Worm (Caenorhabditis elegans) whole organism, L3 larva: ENCODE measurements around the gene srh-235.

Experiments
- aly-2 ChIP-seq: fragments of 150-350 bp; optimal IDR thresholded peaks from 2 replicates; lab custom pipeline; 2014; ENCODE audit warnings: missing biosample characterization, missing genetic modification characterization
- elt-1 ChIP-seq: fragments of 150-350 bp; optimal IDR thresholded peaks from 2 replicates; lab custom pipeline; 2014; ENCODE audit warnings: missing biosample characterization, missing genetic modification characterization
- nhr-23 ChIP-seq: fragments of 150-350 bp; optimal IDR thresholded peaks from 2 replicates; lab custom pipeline; 2014; ENCODE audit warnings: missing biosample characterization, missing genetic modification reagents, missing genetic modification characterization
- nhr-28 ChIP-seq: fragments of 150-350 bp; optimal IDR thresholded peaks from 2 replicates; lab custom pipeline; 2014; ENCODE audit warnings: missing biosample characterization, missing genetic modification characterization
- pqm-1 ChIP-seq: fragments of 150-350 bp; optimal IDR thresholded peaks from 2 replicates; lab custom pipeline; 2017; ENCODE audit warnings: missing biosample characterization, missing genetic modification characterization, inconsistent platforms
- skn-1 ChIP-seq: fragments of 150-350 bp; optimal IDR thresholded peaks from 2 replicates; lab custom pipeline; 2014; ENCODE audit warnings: missing biosample characterization, missing genetic modification characterization

DNA sequence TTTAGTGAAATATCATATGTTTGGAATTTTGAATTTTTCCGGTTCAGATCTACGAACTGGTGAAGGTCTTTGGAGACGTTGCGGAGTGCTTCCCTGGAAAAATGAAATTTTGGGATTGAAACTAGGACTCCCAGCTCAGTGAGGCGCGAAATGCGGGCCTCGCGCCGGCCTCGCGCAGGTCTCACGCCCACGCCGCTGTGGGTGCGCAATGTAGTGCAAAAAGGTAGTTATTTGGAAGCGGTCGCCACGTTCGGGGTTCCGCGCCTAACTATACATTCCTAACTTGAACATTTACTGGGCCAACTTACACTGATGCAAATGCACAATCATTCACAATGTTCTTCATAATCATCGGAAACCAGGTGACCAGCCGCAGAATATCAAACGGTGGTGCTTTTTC lies 28.6 kb upstream of the srh-235 start:
- no peak for TF ChIP-seq skn-1
- no peak for TF ChIP-seq nhr-28 (tag; lab: Kevin White, UChicago)
- no peak for TF ChIP-seq pqm-1 (tag; lab: Kevin White, UChicago)
- no peak for TF ChIP-seq elt-1 (tag; lab: Kevin White, UChicago)
- TF ChIP-seq nhr-23 (tag; lab: Kevin White, UChicago) = no peak
- TF ChIP-seq aly-2 = no peak
